Fruit fly (Drosophila melanogaster) S2 (cell line): ENCODE data around the gene Ace.

Experiments
- CG8478 ChIP-seq: fragments of >200 bp; optimal IDR thresholded peaks from 2 replicates; lab custom pipeline; 2018
- CTCF ChIP-seq, 2 experiments: fragments of >200 bp; optimal IDR thresholded peaks; 2 replicates each; lab custom pipeline; 2018

DNA sequence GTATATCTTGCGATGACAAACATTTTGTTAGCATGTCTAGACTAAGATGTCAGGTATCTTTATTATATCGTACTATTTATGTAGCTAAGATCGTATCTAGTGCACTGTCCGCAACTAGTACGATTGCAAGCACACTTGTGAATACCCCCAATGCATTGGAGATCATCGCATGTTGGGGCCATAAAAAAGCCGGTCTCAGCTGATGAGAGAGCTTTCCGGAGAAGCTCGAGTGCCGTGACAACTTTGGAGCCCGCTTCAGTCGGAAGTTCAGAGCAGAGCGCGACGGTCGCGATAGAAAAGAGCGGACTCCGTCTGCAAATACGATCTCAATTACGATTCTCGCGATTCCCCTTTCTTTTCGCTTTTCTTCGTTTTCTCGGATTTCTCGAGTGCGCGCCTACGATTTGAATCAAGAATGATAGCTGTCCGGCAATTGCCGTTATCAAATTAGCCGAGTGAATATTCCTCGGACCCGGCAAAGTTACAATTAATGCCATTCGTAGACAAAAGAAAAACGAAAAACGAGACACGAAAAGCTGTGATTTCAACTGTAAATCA, 45.3 kb upstream of the Ace start:
- no peak for TF ChIP-seq CG8478 (lab: Kevin White, UChicago)
- TF ChIP-seq CTCF (optimal IDR thresholded peaks at IDR 0.05; lab: Kevin White, UChicago) = no peak
